Worm (Caenorhabditis elegans): ENCODE data around the gene fbf-1.
A peak's percentile ranks its signal among the peaks of the same experiment; 100 is the strongest.

Gene fbf-1

ce11 chrII:6061495-6061894 is 19.1 kb downstream of the fbf-1 start:
- TF ChIP-seq rcor-1 (GFP tag; IDR thresholded peaks at IDR 0.05): peak; percentile 25; the same call in 1 of the 2 replicates
- no peak for TF ChIP-seq snpc-1.1 (tag; optimal IDR thresholded peaks at IDR 0.05; ENCODE audit: insufficient read depth)
- TF ChIP-seq tbp1 (GFP tag; optimal IDR thresholded peaks at IDR 0.05): no peak
- peak; percentile 23 for TF ChIP-seq snpc-3.4 (tag; optimal IDR thresholded peaks at IDR 0.05)
- TF ChIP-seq mel-28 (tag; optimal IDR thresholded peaks at IDR 0.05; ENCODE audit: borderline replicate concordance): no peak
- no peak for TF ChIP-seq chd-7 (tag; optimal IDR thresholded peaks at IDR 0.05)
- no peak for TF ChIP-seq B0035.1 (tag; optimal IDR thresholded peaks at IDR 0.05)
- TF ChIP-seq sea-2 (GFP tag; IDR thresholded peaks at IDR 0.05): no peak
- peak; percentile 58; the same call in 1 of the 2 replicates for TF ChIP-seq ekl-4 (GFP tag; IDR thresholded peaks at IDR 0.05)
- TF ChIP-seq sdz-38 (tag; optimal IDR thresholded peaks at IDR 0.05): no peak
- no peak for TF ChIP-seq F39B2.1 (GFP tag; IDR thresholded peaks at IDR 0.05)
- no peak for TF ChIP-seq hlh-26 (GFP tag; conservative IDR thresholded peaks at IDR 0.05)
- TF ChIP-seq Y56A3A.18 (GFP tag; IDR thresholded peaks at IDR 0.05): no peak
- TF ChIP-seq madf-3 (GFP tag; IDR thresholded peaks at IDR 0.05): no peak
- no peak for TF ChIP-seq F37B4.10 (GFP tag; IDR thresholded peaks at IDR 0.05)
- 0 out of 2 replicates have a peak, but pooled peaks have one; percentile 41 for TF ChIP-seq pbrm-1 (GFP tag; IDR thresholded peaks at IDR 0.05)
- no peak for TF ChIP-seq dpff-1 (tag; optimal IDR thresholded peaks at IDR 0.05)
- TF ChIP-seq ceh-79 (tag; optimal IDR thresholded peaks at IDR 0.05): no peak
- peak; percentile 44 for TF ChIP-seq ztf-18 (tag; optimal IDR thresholded peaks at IDR 0.05)
- no peak for TF ChIP-seq repo-1 (tag; optimal IDR thresholded peaks at IDR 0.05)
- no peak for TF ChIP-seq lin-26 (GFP tag; IDR thresholded peaks at IDR 0.05)
- TF ChIP-seq attf-3 (GFP tag; conservative IDR thresholded peaks at IDR 0.05): 0 out of 2 replicates have a peak, but pooled peaks have one; percentile 25
- no peak for TF ChIP-seq nhr-179 (tag; optimal IDR thresholded peaks at IDR 0.05)
- peak; percentile 64 for TF ChIP-seq dpl-1 (GFP tag; optimal IDR thresholded peaks at IDR 0.05)
- TF ChIP-seq Y67H2A.10 (GFP tag; conservative IDR thresholded peaks at IDR 0.05): no peak
- peak; percentile 91 for TF ChIP-seq ZK185.1 (tag; optimal IDR thresholded peaks at IDR 0.05; ENCODE audit: poor library complexity, severe bottlenecking)
- peak; percentile 79 for TF ChIP-seq aptf-2 (GFP tag; conservative IDR thresholded peaks at IDR 0.05)
- TF ChIP-seq hmg-1.2 (GFP tag; IDR thresholded peaks at IDR 0.05): peak; percentile 29; the same call in 1 of the 2 replicates
- TF ChIP-seq ceh-58 (GFP tag; IDR thresholded peaks at IDR 0.05): no peak
- peak; percentile 6 to 95 (median 65) for TF ChIP-seq lin-35 (GFP tag; optimal IDR thresholded peaks at IDR 0.05)
- no peak for TF ChIP-seq F52B5.7 (tag; optimal IDR thresholded peaks at IDR 0.05)
- TF ChIP-seq lag-1 (GFP tag; IDR thresholded peaks at IDR 0.05): no peak
- TF ChIP-seq egl-44 (GFP tag; IDR thresholded peaks at IDR 0.05): no peak
- TF ChIP-seq K11D2.4 (GFP tag; IDR thresholded peaks at IDR 0.05): 0 out of 2 replicates have a peak, but pooled peaks have one; percentile 18
- TF ChIP-seq rec-8 (tag; optimal IDR thresholded peaks at IDR 0.05): peak in 1 of 2 experiments; percentile 56
- TF ChIP-seq tlf-1 (GFP tag; optimal IDR thresholded peaks at IDR 0.05): no peak
- peak; percentile 62 for TF ChIP-seq him-1 (tag; optimal IDR thresholded peaks at IDR 0.05)
- no peak for TF ChIP-seq F23B12.7 (tag; optimal IDR thresholded peaks at IDR 0.05; ENCODE audit: insufficient read depth)
- TF ChIP-seq let-526 (GFP tag; IDR thresholded peaks at IDR 0.05): no peak
- TF ChIP-seq tbx-9 (tag; optimal IDR thresholded peaks at IDR 0.05; ENCODE audit: borderline replicate concordance): no peak
- no peak for TF ChIP-seq atf-7 (tag; optimal IDR thresholded peaks at IDR 0.05)
- TF ChIP-seq unc-62 (GFP tag; optimal IDR thresholded peaks at IDR 0.05): no peak
- no peak for TF ChIP-seq ceh-40 (GFP tag; IDR thresholded peaks at IDR 0.05)
- TF ChIP-seq let-607 (tag; optimal IDR thresholded peaks at IDR 0.05): peak in 1 of 2 experiments; percentile 72
- no peak for TF ChIP-seq lsy-27 (tag; optimal IDR thresholded peaks at IDR 0.05; ENCODE audit: borderline replicate concordance, insufficient read depth)
- peak; percentile 75 for TF ChIP-seq madf-6 (GFP tag; IDR thresholded peaks at IDR 0.05)
- TF ChIP-seq F49E8.2 (tag; optimal IDR thresholded peaks at IDR 0.05; ENCODE audit: insufficient read depth): no peak

All from whole organism, young adult.